Worm (Caenorhabditis elegans) whole organism, L4 larva: Measurements from ENCODE around the gene sfxn-1.2.
A peak's percentile ranks its signal among the peaks of the same experiment; 100 is the strongest.

ENCODE experiments used
- D1046.2 ChIP-seq: fragments of 200-800 bp; sonication (Bioruptor generic); IDR thresholded peaks from 2 replicates; pipeline ENCODE4 v1.3.6; 2022; ENCODE audit warnings: missing genetic modification characterization, missing compliant biosample characterization
- F26F4.8 ChIP-seq: fragments of 200-800 bp; sonication (Bioruptor generic); conservative IDR thresholded peaks from 2 replicates; pipeline ENCODE4 v1.3.6; 2022; ENCODE audit warnings: missing genetic modification characterization, missing compliant biosample characterization
- F37D6.2 ChIP-seq: sonication (generic microtip); optimal IDR thresholded peaks from 2 replicates; lab custom pipeline; 2016; ENCODE audit warnings: mild to moderate bottlenecking, missing genetic modification characterization, missing compliant biosample characterization
- F44E2.7 ChIP-seq: fragments of 200-800 bp; sonication (Bioruptor generic); IDR thresholded peaks from 2 replicates; pipeline ENCODE4 v2.1.2; 2022; ENCODE audit warnings: missing genetic modification characterization, missing compliant biosample characterization
- T20F7.1 ChIP-seq: fragments of 200-800 bp; sonication (Bioruptor generic); optimal IDR thresholded peaks from 2 replicates; lab custom pipeline; 2018; ENCODE audit warnings: mild to moderate bottlenecking, missing genetic modification characterization, missing compliant biosample characterization
- T26A8.4 ChIP-seq: fragments of 200-800 bp; sonication (Bioruptor generic); IDR thresholded peaks from 2 replicates; pipeline ENCODE4 v1.3.6; 2022; ENCODE audit warnings: missing genetic modification characterization, missing compliant biosample characterization
- Y48G9A.11 ChIP-seq: fragments of 200-800 bp; sonication (Bioruptor generic); IDR thresholded peaks from 2 replicates; pipeline ENCODE4 v1.3.6; 2022; ENCODE audit warnings: missing genetic modification reagents, missing genetic modification characterization, missing compliant biosample characterization
- Y75B8A.6 ChIP-seq: fragments of 200-800 bp; sonication (Bioruptor generic); IDR thresholded peaks from 2 replicates; pipeline ENCODE4 v1.3.6; 2022; ENCODE audit warnings: missing genetic modification reagents, missing genetic modification characterization, missing compliant biosample characterization
- ZK546.5 ChIP-seq, 2 experiments: sonication (generic microtip); optimal IDR thresholded peaks; 2 replicates each; lab custom pipeline; 2017; ENCODE audit warnings: missing biosample characterization in 2 of 2, missing genetic modification characterization in 2 of 2
- aly-2 ChIP-seq: sonication (generic microtip); optimal IDR thresholded peaks from 2 replicates; lab custom pipeline; 2018; ENCODE audit warnings: missing biosample characterization, missing genetic modification characterization
- arid-1 ChIP-seq: fragments of 200-800 bp; sonication (Bioruptor generic); conservative IDR thresholded peaks from 2 replicates; pipeline ENCODE4 v1.3.6; 2022; ENCODE audit warnings: missing genetic modification reagents, missing genetic modification characterization, missing compliant biosample characterization
- ceh-20 ChIP-seq: fragments of 200-800 bp; sonication (Bioruptor generic); IDR thresholded peaks from 2 replicates; pipeline ENCODE4 v1.3.6; 2022; ENCODE audit warnings: missing genetic modification reagents, missing genetic modification characterization, missing compliant biosample characterization
- cey-2 ChIP-seq: sonication (generic microtip); optimal IDR thresholded peaks from 3 replicates; lab custom pipeline; 2017; ENCODE audit warnings: missing genetic modification characterization, mild to moderate bottlenecking, missing compliant biosample characterization, antibody characterized with exemption, borderline replicate concordance; ENCODE audit not compliant: insufficient read depth
- ctbp-1 ChIP-seq: fragments of 200-800 bp; sonication (Bioruptor generic); IDR thresholded peaks from 2 replicates; pipeline ENCODE4 v1.3.6; 2022; ENCODE audit warnings: missing genetic modification reagents, missing genetic modification characterization, missing compliant biosample characterization
- daf-12 ChIP-seq: fragments of 150-350 bp; optimal IDR thresholded peaks from 2 replicates; lab custom pipeline; 2014; ENCODE audit warnings: missing biosample characterization, missing genetic modification reagents, missing genetic modification characterization
- daf-16 ChIP-seq, 3 experiments: sonication (generic microtip); optimal IDR thresholded peaks; 2 replicates each; lab custom pipeline; 2016 to 2017; ENCODE audit warnings: missing genetic modification characterization in 3 of 3, missing genetic modification reagents in 3 of 3, mild to moderate bottlenecking in 2 of 3, missing compliant biosample characterization in 2 of 3, missing biosample characterization in 1 of 3, moderate library complexity in 1 of 3
- egl-43 ChIP-seq: fragments of 200-800 bp; sonication (Bioruptor generic); IDR thresholded peaks from 2 replicates; pipeline ENCODE4 v1.3.6; 2022; ENCODE audit warnings: missing genetic modification reagents, missing genetic modification characterization, missing compliant biosample characterization
- fkh-10 ChIP-seq: fragments of 150-350 bp; optimal IDR thresholded peaks from 2 replicates; lab custom pipeline; 2014; ENCODE audit warnings: missing biosample characterization, missing genetic modification reagents, missing genetic modification characterization
- fos-1 ChIP-seq: fragments of 150-350 bp; optimal IDR thresholded peaks from 2 replicates; lab custom pipeline; 2014; ENCODE audit warnings: missing biosample characterization, missing genetic modification characterization
- jun-1 ChIP-seq: fragments of 150-350 bp; optimal IDR thresholded peaks from 2 replicates; lab custom pipeline; 2014; ENCODE audit warnings: missing biosample characterization, missing genetic modification reagents, missing genetic modification characterization
- lin-15B ChIP-seq: fragments of 150-350 bp; sonication (generic microtip); optimal IDR thresholded peaks from 3 replicates; lab custom pipeline; 2014; ENCODE audit warnings: missing biosample characterization, missing genetic modification characterization
- lir-3 ChIP-seq: sonication (generic microtip); optimal IDR thresholded peaks from 2 replicates; lab custom pipeline; 2016; ENCODE audit warnings: mild to moderate bottlenecking, missing genetic modification characterization, missing compliant biosample characterization
- lsy-2 ChIP-seq, 2 experiments: fragments of 150-350 bp in 1 of 2; sonication (generic microtip) in 1 of 2; optimal IDR thresholded peaks; 2 replicates each; lab custom pipeline; 2014 to 2017; ENCODE audit warnings: missing biosample characterization in 2 of 2, missing genetic modification characterization in 2 of 2
- madf-9 ChIP-seq: fragments of 200-800 bp; sonication (Bioruptor generic); conservative IDR thresholded peaks from 2 replicates; pipeline ENCODE4 v1.3.6; 2022; ENCODE audit warnings: missing genetic modification reagents, missing genetic modification characterization, missing compliant biosample characterization
- mep-1 ChIP-seq: fragments of 150-350 bp; sonication (generic microtip); optimal IDR thresholded peaks from 3 replicates; lab custom pipeline; 2014; ENCODE audit warnings: missing biosample characterization, missing genetic modification characterization
- mes-2 ChIP-seq: sonication (generic microtip); optimal IDR thresholded peaks from 2 replicates; lab custom pipeline; 2016; ENCODE audit warnings: missing genotype, mild to moderate bottlenecking, missing genetic modification characterization, missing compliant biosample characterization; ENCODE audit not compliant: poor library complexity, severe bottlenecking
- mxl-3 ChIP-seq: fragments of 200-800 bp; sonication (Bioruptor generic); optimal IDR thresholded peaks from 2 replicates; lab custom pipeline; 2018; ENCODE audit warnings: mild to moderate bottlenecking, missing genetic modification characterization, missing compliant biosample characterization
- nhr-10 ChIP-seq: fragments of 150-350 bp; optimal IDR thresholded peaks from 2 replicates; lab custom pipeline; 2014; ENCODE audit warnings: missing biosample characterization, missing genetic modification characterization
- nhr-102 ChIP-seq: sonication (generic microtip); optimal IDR thresholded peaks from 2 replicates; lab custom pipeline; 2016; ENCODE audit warnings: mild to moderate bottlenecking, missing genetic modification characterization, moderate library complexity, missing compliant biosample characterization
- nhr-111 ChIP-seq: fragments of 200-800 bp; sonication (Bioruptor generic); optimal IDR thresholded peaks from 2 replicates; lab custom pipeline; 2018; ENCODE audit warnings: mild to moderate bottlenecking, missing genetic modification characterization, missing compliant biosample characterization
- nhr-25 ChIP-seq: sonication (generic microtip); optimal IDR thresholded peaks from 2 replicates; lab custom pipeline; 2017; ENCODE audit warnings: missing genetic modification characterization, mild to moderate bottlenecking, missing compliant biosample characterization, antibody characterized with exemption, moderate library complexity, borderline replicate concordance; ENCODE audit not compliant: insufficient read depth
- nhr-41 ChIP-seq: fragments of 200-800 bp; sonication (Bioruptor generic); IDR thresholded peaks from 2 replicates; pipeline ENCODE4 v1.3.6; 2022; ENCODE audit warnings: missing genetic modification reagents, missing genetic modification characterization, missing compliant biosample characterization
- nhr-48 ChIP-seq: sonication (generic microtip); optimal IDR thresholded peaks from 2 replicates; lab custom pipeline; 2016; ENCODE audit warnings: mild to moderate bottlenecking, missing genetic modification characterization, missing compliant biosample characterization
- nhr-6 ChIP-seq: fragments of 150-350 bp; optimal IDR thresholded peaks from 2 replicates; lab custom pipeline; 2014; ENCODE audit warnings: missing biosample characterization, missing genetic modification characterization
- pha-4 ChIP-seq, 2 experiments: fragments of 150-350 bp in 1 of 2; fragments of 200-800 bp in 1 of 2; sonication (Bioruptor generic) in 1 of 2; IDR thresholded peaks in 1 of 2; optimal IDR thresholded peaks in 1 of 2; 2 replicates each; pipeline versions ENCODE4 v1.3.6 to Lab custom; 2014 to 2022; ENCODE audit warnings: missing genetic modification characterization in 2 of 2, missing genetic modification reagents in 2 of 2, missing biosample characterization in 1 of 2, missing compliant biosample characterization in 1 of 2
- php-3 ChIP-seq: fragments of 200-800 bp; sonication (Bioruptor generic); IDR thresholded peaks from 2 replicates; pipeline ENCODE4 v1.3.6; 2022; ENCODE audit warnings: missing genetic modification reagents, missing genetic modification characterization, missing compliant biosample characterization
- pqm-1 ChIP-seq: sonication (generic microtip); optimal IDR thresholded peaks from 2 replicates; lab custom pipeline; 2017; ENCODE audit warnings: missing biosample characterization, missing genetic modification characterization
- sdz-12 ChIP-seq: fragments of 200-800 bp; sonication (Bioruptor generic); optimal IDR thresholded peaks from 2 replicates; lab custom pipeline; 2018; ENCODE audit warnings: mild to moderate bottlenecking, missing genetic modification characterization, missing compliant biosample characterization
- set-16 ChIP-seq: fragments of 200-800 bp; sonication (Bioruptor generic); IDR thresholded peaks from 2 replicates; pipeline ENCODE4 v1.3.6; 2022; ENCODE audit warnings: missing genetic modification reagents, missing genetic modification characterization, missing compliant biosample characterization
- snpc-1.2 ChIP-seq: fragments of 200-800 bp; sonication (Bioruptor generic); IDR thresholded peaks from 2 replicates; pipeline ENCODE4 v1.3.6; 2022; ENCODE audit warnings: missing genetic modification reagents, missing genetic modification characterization, missing compliant biosample characterization
- snpc-4 ChIP-seq: fragments of 150-350 bp; optimal IDR thresholded peaks from 2 replicates; lab custom pipeline; 2014; ENCODE audit warnings: missing biosample characterization, missing genetic modification characterization
- spr-1 ChIP-seq: sonication (generic microtip); optimal IDR thresholded peaks from 2 replicates; lab custom pipeline; 2016; ENCODE audit warnings: mild to moderate bottlenecking, missing genetic modification characterization, missing compliant biosample characterization
- tag-97 ChIP-seq: fragments of 200-800 bp; sonication (Bioruptor generic); IDR thresholded peaks from 2 replicates; pipeline ENCODE4 v1.3.6; 2022; ENCODE audit warnings: missing genetic modification characterization, missing compliant biosample characterization
- tra-1 ChIP-seq: fragments of 200-800 bp; sonication (Bioruptor generic); IDR thresholded peaks from 2 replicates; pipeline ENCODE4 v1.3.6; 2022; ENCODE audit warnings: missing genetic modification reagents, missing genetic modification characterization, missing compliant biosample characterization
- vab-7 ChIP-seq: fragments of 200-800 bp; sonication (Bioruptor generic); IDR thresholded peaks from 2 replicates; pipeline ENCODE4 v1.3.6; 2022; ENCODE audit warnings: missing genetic modification reagents, missing genetic modification characterization, missing compliant biosample characterization
- zip-11 ChIP-seq: fragments of 200-800 bp; sonication (Bioruptor generic); IDR thresholded peaks from 2 replicates; pipeline ENCODE4 v1.3.6; 2022; ENCODE audit warnings: missing genetic modification characterization, missing compliant biosample characterization
- zip-2 ChIP-seq: fragments of 150-350 bp; optimal IDR thresholded peaks from 2 replicates; lab custom pipeline; 2014; ENCODE audit warnings: missing biosample characterization, missing genetic modification characterization

Gene sfxn-1.2

DNA sequence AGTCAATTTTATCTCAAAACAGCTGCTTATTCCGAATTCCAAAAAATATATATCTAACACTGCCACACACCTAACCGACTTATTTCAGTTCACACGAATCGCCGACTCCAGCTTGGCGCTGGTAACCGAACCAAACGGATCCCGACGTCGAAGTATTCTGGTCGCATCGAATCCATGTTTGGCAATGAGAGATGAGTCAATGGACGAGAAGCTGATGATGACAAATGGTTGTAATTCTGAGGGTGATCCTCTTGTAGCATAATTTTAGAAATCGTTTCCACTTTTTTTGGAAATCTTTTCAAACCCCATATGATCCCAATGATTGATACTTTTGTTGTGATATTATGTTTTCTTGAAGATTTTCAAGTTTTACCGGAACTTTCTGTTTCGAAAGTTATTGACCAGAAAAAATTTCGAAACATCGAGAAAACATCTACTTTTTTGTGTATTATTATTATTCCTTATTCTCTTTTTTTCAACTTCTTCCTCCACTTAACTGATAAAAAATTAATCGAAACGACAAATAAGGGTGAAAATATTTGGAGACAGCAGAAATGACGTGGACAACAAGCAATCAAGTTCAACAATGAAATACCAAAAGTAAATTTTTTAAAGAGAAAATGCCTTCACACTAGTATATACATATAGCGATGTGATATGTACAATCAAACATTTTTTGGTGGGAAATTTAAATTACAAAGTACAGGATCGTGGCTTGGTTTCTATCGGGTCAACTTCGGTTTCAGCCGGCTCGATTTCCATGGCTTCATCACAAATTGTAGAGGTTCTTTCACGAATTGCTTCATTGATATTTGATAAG, 35.8 kb upstream of the sfxn-1.2 start (continued):
- TF ChIP-seq D1046.2 (GFP tag; lab: Robert Waterston, UW) (0 out of 2 replicates have a peak, but pooled peaks have one; percentile 28), ctbp-1 (GFP tag; lab: Robert Waterston, UW) (0 out of 2 replicates have a peak, but pooled peaks have one; percentile 10), set-16 (GFP tag; lab: Robert Waterston, UW) (no peak), F37D6.2 (tag; lab: Kevin White, UChicago) (no peak), tag-97 (GFP tag; lab: Robert Waterston, UW) (no peak), cey-2 (no peak), fos-1 (tag; lab: Kevin White, UChicago) (peak; percentile 17), snpc-4 (no peak), Y75B8A.6 (GFP tag; lab: Robert Waterston, UW) (peak; percentile 23; the same call in 1 of the 2 replicates), pqm-1 (tag; lab: Kevin White, UChicago) (no peak), F44E2.7 (GFP tag; lab: Robert Waterston, UW) (no peak), T26A8.4 (GFP tag; lab: Robert Waterston, UW) (peak; percentile 91), snpc-1.2 (GFP tag; lab: Robert Waterston, UW) (0 out of 2 replicates have a peak, but pooled peaks have one; percentile 31), madf-9 (GFP tag; lab: Robert Waterston, UW) (peak; percentile 56; the same call in 1 of the 2 replicates), T20F7.1 (GFP tag; lab: Kevin White, UChicago) (peak; percentile 59), nhr-41 (GFP tag; lab: Robert Waterston, UW) (peak; percentile 57), daf-16 (GFP tag; optimal IDR thresholded peaks at IDR 0.05; lab: Kevin White, UChicago) (peak in 1 of 2 experiments; percentile 76), daf-16 (tag; optimal IDR thresholded peaks at IDR 0.05; lab: Kevin White, UChicago) (peak; percentile 63), ceh-20 (GFP tag; lab: Robert Waterston, UW) (no peak), tra-1 (GFP tag; lab: Robert Waterston, UW) (peak; percentile 66; the same call in 1 of the 2 replicates), aly-2 (tag; lab: Kevin White, UChicago) (no peak), nhr-25 (no peak), F26F4.8 (GFP tag; lab: Robert Waterston, UW) (0 out of 2 replicates have a peak, but pooled peaks have one; percentile 40), mes-2 (peak; percentile 34), lin-15B (tag; lab: Kevin White, UChicago) (no peak), nhr-111 (GFP tag; lab: Kevin White, UChicago) (no peak), jun-1 (tag; lab: Kevin White, UChicago) (peak; percentile 43), zip-11 (GFP tag; lab: Robert Waterston, UW) (no peak), spr-1 (tag; lab: Kevin White, UChicago) (no peak), fkh-10 (GFP tag; lab: Kevin White, UChicago) (no peak), zip-2 (peak; percentile 7), egl-43 (GFP tag; lab: Robert Waterston, UW) (peak; percentile 75), nhr-10 (peak; percentile 71), lir-3 (tag; lab: Kevin White, UChicago) (no peak), mxl-3 (GFP tag; lab: Kevin White, UChicago) (no peak), mep-1 (tag; lab: Kevin White, UChicago) (peak; percentile 79), ZK546.5 (tag; optimal IDR thresholded peaks at IDR 0.05; lab: Kevin White, UChicago) (no peak), lsy-2 (tag; optimal IDR thresholded peaks at IDR 0.05; lab: Kevin White, UChicago) (peak in 1 of 2 experiments; percentile 15), php-3 (peak; percentile 86), nhr-48 (tag; lab: Kevin White, UChicago) (peak; percentile 73), nhr-6 (tag; lab: Kevin White, UChicago) (no peak), sdz-12 (GFP tag; lab: Kevin White, UChicago) (no peak), nhr-102 (tag; lab: Kevin White, UChicago) (peak; percentile 88), daf-12 (no peak), pha-4 (GFP tag; IDR thresholded peaks at IDR 0.05; lab: Robert Waterston, UW) (no peak; the same call in 1 of the 2 replicates), pha-4 (tag; optimal IDR thresholded peaks at IDR 0.05; lab: Kevin White, UChicago) (no peak), Y48G9A.11 (no peak), arid-1 (GFP tag; lab: Robert Waterston, UW) (peak; percentile 77; the same call in 1 of the 2 replicates), vab-7 (GFP tag; lab: Robert Waterston, UW) (no peak)
